Fruit fly (Drosophila melanogaster): ENCODE data around the gene CG31365.
A peak's percentile ranks its signal among the peaks of the same experiment; 100 is the strongest.

Gene CG31365

DNA sequence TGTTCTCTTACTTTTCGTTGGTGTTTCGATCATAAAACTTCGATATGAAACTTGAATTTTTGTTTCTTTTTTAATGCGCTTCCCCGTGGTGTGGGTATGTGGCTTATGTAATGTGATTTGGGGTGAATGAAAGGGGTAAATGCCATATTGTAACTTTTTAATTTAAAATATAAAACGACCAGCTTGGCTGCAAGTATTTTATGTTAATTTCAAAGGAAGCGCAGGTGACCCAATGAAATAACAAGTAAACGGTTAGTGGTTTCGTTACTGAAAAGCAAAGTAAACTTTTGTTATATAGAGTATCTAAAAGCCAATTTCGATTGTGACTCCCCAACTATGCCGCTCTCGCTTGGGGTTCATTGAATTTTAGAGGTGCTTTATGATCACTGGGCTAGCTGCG is 18.4 kb upstream of the CG31365 start (continued):
- TF ChIP-seq CG6276 (GFP tag; optimal IDR thresholded peaks at IDR 0.05) = no peak
- peak; percentile 22 for TF ChIP-seq CG8632 (GFP tag; optimal IDR thresholded peaks at IDR 0.05)
- TF ChIP-seq pdm3 (GFP tag; optimal IDR thresholded peaks at IDR 0.05) = peak; percentile 43
- TF ChIP-seq fd85E (GFP tag; optimal IDR thresholded peaks at IDR 0.05) = no peak
- peak; percentile 3 for TF ChIP-seq net (GFP tag; optimal IDR thresholded peaks at IDR 0.05)
- no peak for TF ChIP-seq fkh (GFP tag; optimal IDR thresholded peaks at IDR 0.05)
- TF ChIP-seq Gug (GFP tag; IDR thresholded peaks at IDR 0.05) = no peak
- TF ChIP-seq Sox102F (GFP tag; optimal IDR thresholded peaks at IDR 0.05) = peak; percentile 41
- no peak for TF ChIP-seq CG10631 (GFP tag; optimal IDR thresholded peaks at IDR 0.05)
- peak; percentile 26 for TF ChIP-seq CG31627 (GFP tag; optimal IDR thresholded peaks at IDR 0.05)
- TF ChIP-seq CG8319 (GFP tag; optimal IDR thresholded peaks at IDR 0.05) = no peak
- peak; percentile 19 for TF ChIP-seq CG34406 (GFP tag; optimal IDR thresholded peaks at IDR 0.05)
- peak; percentile 30 for TF ChIP-seq Smox (GFP tag; optimal IDR thresholded peaks at IDR 0.05)
- TF ChIP-seq Eip75B (GFP tag; optimal IDR thresholded peaks at IDR 0.05) = peak; percentile 23
- peak; percentile 11 for TF ChIP-seq achi (GFP tag; optimal IDR thresholded peaks at IDR 0.05)
- TF ChIP-seq Met (GFP tag; optimal IDR thresholded peaks at IDR 0.05) = peak; percentile 46
- TF ChIP-seq vri (GFP tag; optimal IDR thresholded peaks at IDR 0.05) = peak; percentile 5
- no peak for TF ChIP-seq dac (GFP tag; optimal IDR thresholded peaks at IDR 0.05)
- TF ChIP-seq CG11294 (GFP tag; IDR thresholded peaks at IDR 0.05) = no peak
- TF ChIP-seq Ets21C (GFP tag; optimal IDR thresholded peaks at IDR 0.05) = no peak
- TF ChIP-seq CG11902 (GFP tag; optimal IDR thresholded peaks at IDR 0.05) = no peak
- TF ChIP-seq esn (GFP tag; optimal IDR thresholded peaks at IDR 0.05) = peak; percentile 46
- TF ChIP-seq lz (GFP tag; optimal IDR thresholded peaks at IDR 0.05) = peak; percentile 1
- TF ChIP-seq CG11762 (GFP tag; optimal IDR thresholded peaks at IDR 0.05; ENCODE audit: insufficient read depth) = no peak
- TF ChIP-seq Eip93F (GFP tag; optimal IDR thresholded peaks at IDR 0.05) = no peak
- TF ChIP-seq fd59A (GFP tag; optimal IDR thresholded peaks at IDR 0.05) = no peak
- TF ChIP-seq CG16779 (tag; optimal IDR thresholded peaks at IDR 0.05) = no peak
- peak; percentile 19 for TF ChIP-seq acj6 (GFP tag; optimal IDR thresholded peaks at IDR 0.05)
- TF ChIP-seq CG6808 (GFP tag; optimal IDR thresholded peaks at IDR 0.05) = peak; percentile 48
- no peak for TF ChIP-seq eg (GFP tag; IDR thresholded peaks at IDR 0.05)
- TF ChIP-seq CG4318 (GFP tag; optimal IDR thresholded peaks at IDR 0.05) = no peak
- peak; percentile 19 for TF ChIP-seq Sox14 (GFP tag; optimal IDR thresholded peaks at IDR 0.05)
- peak; percentile 33 for TF ChIP-seq topi (GFP tag; optimal IDR thresholded peaks at IDR 0.05)
- peak; percentile 20 for TF ChIP-seq CG3919 (GFP tag; optimal IDR thresholded peaks at IDR 0.05)
- no peak for TF ChIP-seq salr (GFP tag; optimal IDR thresholded peaks at IDR 0.05)

DNA sequence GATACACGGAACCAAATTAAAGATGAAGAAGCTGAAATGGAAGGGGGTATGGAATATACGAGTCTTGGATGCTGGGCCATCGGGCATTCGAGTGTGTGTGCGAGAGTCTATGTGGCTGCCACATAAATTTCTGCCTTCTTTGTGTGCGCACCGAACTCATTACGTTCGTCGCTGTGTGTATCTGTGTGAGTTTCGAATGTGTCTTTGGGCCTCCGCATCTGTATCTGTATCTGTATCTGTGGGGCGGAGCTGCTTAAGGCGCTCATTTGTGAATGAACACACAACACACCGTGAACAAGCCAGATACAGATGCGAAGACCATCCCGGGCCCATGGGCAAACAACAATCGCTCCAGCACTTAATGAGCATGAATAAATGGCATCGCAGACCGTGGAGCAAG is 17.2 kb upstream of the CG31365 start:
- no peak for TF ChIP-seq fkh (GFP tag; optimal IDR thresholded peaks at IDR 0.05)

DNA sequence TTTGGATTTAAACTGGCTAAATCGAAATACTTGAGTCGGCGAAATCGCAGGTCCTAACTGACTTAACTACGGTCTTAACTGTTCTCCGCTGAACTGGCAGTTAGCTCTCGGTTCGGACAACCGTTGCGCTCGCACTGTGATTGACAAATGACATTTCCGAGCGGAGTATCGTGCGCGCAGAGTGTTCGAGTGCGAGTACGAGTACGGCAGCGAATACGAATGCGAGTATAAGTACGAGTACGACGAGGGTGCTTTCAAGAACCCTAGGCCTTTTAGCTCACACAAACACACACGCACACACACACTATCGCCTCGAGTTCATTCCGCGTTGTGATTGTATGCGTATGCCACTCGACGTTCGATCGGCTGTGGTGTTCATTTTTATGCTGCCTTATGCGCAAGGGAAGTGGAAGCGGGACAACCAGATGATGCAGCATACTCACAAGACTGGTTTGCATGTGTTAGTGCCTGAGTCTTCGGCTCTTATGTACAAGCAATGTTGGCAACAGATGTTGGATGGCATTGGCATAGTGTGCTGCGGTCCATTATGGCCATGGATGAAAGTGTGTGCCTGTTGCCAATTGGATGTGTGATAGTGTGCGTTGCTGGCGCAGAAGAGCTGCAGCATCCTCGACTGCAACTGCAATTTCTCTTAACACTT is 15.6 kb upstream of the CG31365 start, which contains the start of gene hh:
Gene hh, minus strand, starts transcription at position 229 of the 661 bp plus-strand sequence.
- TF ChIP-seq svp (GFP tag) (no peak), lz (GFP tag; optimal IDR thresholded peaks at IDR 0.05) (no peak), Eip75B (GFP tag; optimal IDR thresholded peaks at IDR 0.05) (no peak), CG3032 (tag; optimal IDR thresholded peaks at IDR 0.05) (no peak), fkh (GFP tag; optimal IDR thresholded peaks at IDR 0.05) (peak; percentile 4), Ets96B (tag; optimal IDR thresholded peaks at IDR 0.05) (no peak), CG8119 (GFP tag; IDR thresholded peaks at IDR 0.05) (0 out of 3 replicates have a peak, but pooled peaks have one; percentile 16), CG32006 (GFP tag; optimal IDR thresholded peaks at IDR 0.05) (no peak), CG8319 (GFP tag; optimal IDR thresholded peaks at IDR 0.05) (no peak), acj6 (GFP tag; optimal IDR thresholded peaks at IDR 0.05) (no peak), CG6854 (GFP tag; optimal IDR thresholded peaks at IDR 0.05) (no peak), spab (GFP tag; optimal IDR thresholded peaks at IDR 0.05) (no peak), CG31627 (GFP tag; optimal IDR thresholded peaks at IDR 0.05) (no peak), Hr39 (GFP tag; optimal IDR thresholded peaks at IDR 0.05) (no peak), dsx (GFP tag; optimal IDR thresholded peaks at IDR 0.05; ENCODE audit: poor library complexity, severe bottlenecking) (peak; percentile 9), CG15336 (GFP tag; IDR thresholded peaks at IDR 0.05) (no peak), Smox (GFP tag; optimal IDR thresholded peaks at IDR 0.05) (no peak), Gug (GFP tag; IDR thresholded peaks at IDR 0.05) (no peak), Lpt (GFP tag; optimal IDR thresholded peaks at IDR 0.05) (no peak), CG9139 (GFP tag; optimal IDR thresholded peaks at IDR 0.05) (no peak), OdsH (GFP tag; optimal IDR thresholded peaks at IDR 0.05) (no peak), ss (GFP tag; optimal IDR thresholded peaks at IDR 0.05) (peak; percentile 15 to 40)
